Worm (Caenorhabditis elegans) whole organism, L2 larva: Measurements from ENCODE around the gene lin-36.

ENCODE experiments used
- C34F6.9 ChIP-seq: fragments of 150-350 bp; optimal IDR thresholded peaks from 2 replicates; lab custom pipeline; 2014; ENCODE audit warnings: missing biosample characterization, missing genetic modification characterization
- R02D3.7 ChIP-seq: fragments of 150-350 bp; optimal IDR thresholded peaks from 2 replicates; lab custom pipeline; 2014; ENCODE audit warnings: missing biosample characterization, missing genetic modification characterization
- ZK546.5 ChIP-seq: sonication (generic microtip); optimal IDR thresholded peaks from 2 replicates; lab custom pipeline; 2017; ENCODE audit warnings: missing biosample characterization, missing genetic modification characterization
- aly-2 ChIP-seq: fragments of 150-350 bp; optimal IDR thresholded peaks from 2 replicates; lab custom pipeline; 2014; ENCODE audit warnings: missing biosample characterization, missing genetic modification characterization
- ceh-16 ChIP-seq: fragments of 150-350 bp; optimal IDR thresholded peaks from 2 replicates; lab custom pipeline; 2014; ENCODE audit warnings: missing biosample characterization, missing genetic modification characterization
- crh-2 ChIP-seq: sonication (generic microtip); optimal IDR thresholded peaks from 2 replicates; lab custom pipeline; 2017; ENCODE audit warnings: missing biosample characterization, missing genetic modification characterization
- elt-1 ChIP-seq: fragments of 150-350 bp; optimal IDR thresholded peaks from 2 replicates; lab custom pipeline; 2014; ENCODE audit warnings: missing biosample characterization, missing genetic modification characterization
- elt-3 ChIP-seq: sonication (generic microtip); optimal IDR thresholded peaks from 2 replicates; lab custom pipeline; 2017; ENCODE audit warnings: missing biosample characterization, missing genetic modification characterization
- fos-1 ChIP-seq: fragments of 150-350 bp; optimal IDR thresholded peaks from 2 replicates; lab custom pipeline; 2014; ENCODE audit warnings: missing biosample characterization, missing genetic modification characterization
- gmeb-1 ChIP-seq: fragments of 150-350 bp; optimal IDR thresholded peaks from 2 replicates; lab custom pipeline; 2014; ENCODE audit warnings: missing biosample characterization, missing genetic modification characterization
- lin-11 ChIP-seq: fragments of 150-350 bp; sonication (generic microtip); optimal IDR thresholded peaks from 2 replicates; lab custom pipeline; 2014; ENCODE audit warnings: missing biosample characterization, missing genetic modification characterization, inconsistent platforms, mixed read lengths
- lin-13 ChIP-seq: fragments of 150-350 bp; optimal IDR thresholded peaks from 2 replicates; lab custom pipeline; 2014; ENCODE audit warnings: missing biosample characterization, missing genetic modification reagents, missing genetic modification characterization
- lin-39 ChIP-seq: fragments of 150-350 bp; optimal IDR thresholded peaks from 2 replicates; lab custom pipeline; 2014; ENCODE audit warnings: missing biosample characterization, missing genetic modification reagents, missing genetic modification characterization
- lsy-2 ChIP-seq, 2 experiments: fragments of 150-350 bp in 1 of 2; sonication (generic microtip) in 1 of 2; optimal IDR thresholded peaks; 2 replicates each; lab custom pipeline; 2014 to 2017; ENCODE audit warnings: missing biosample characterization in 2 of 2, missing genetic modification characterization in 2 of 2
- mab-5 ChIP-seq: fragments of 150-350 bp; optimal IDR thresholded peaks from 2 replicates; lab custom pipeline; 2014; ENCODE audit warnings: missing biosample characterization, missing genetic modification characterization
- nhr-10 ChIP-seq: sonication (generic microtip); optimal IDR thresholded peaks from 2 replicates; lab custom pipeline; 2017; ENCODE audit warnings: missing biosample characterization, missing genetic modification characterization
- nhr-11 ChIP-seq: fragments of 150-350 bp; optimal IDR thresholded peaks from 2 replicates; lab custom pipeline; 2014; ENCODE audit warnings: missing biosample characterization, missing genetic modification characterization
- nhr-12 ChIP-seq: fragments of 150-350 bp; optimal IDR thresholded peaks from 2 replicates; lab custom pipeline; 2014; ENCODE audit warnings: missing biosample characterization, missing genetic modification characterization
- nhr-129 ChIP-seq: fragments of 150-350 bp; optimal IDR thresholded peaks from 2 replicates; lab custom pipeline; 2014; ENCODE audit warnings: missing biosample characterization, missing genetic modification characterization
- nhr-21 ChIP-seq: fragments of 150-350 bp; optimal IDR thresholded peaks from 2 replicates; lab custom pipeline; 2014; ENCODE audit warnings: missing biosample characterization, missing genetic modification characterization
- nhr-237 ChIP-seq: fragments of 150-350 bp; optimal IDR thresholded peaks from 2 replicates; lab custom pipeline; 2014; ENCODE audit warnings: missing biosample characterization, missing genetic modification characterization
- nhr-25 ChIP-seq: fragments of 150-350 bp; sonication (generic microtip); optimal IDR thresholded peaks from 3 replicates; lab custom pipeline; 2014; ENCODE audit warnings: missing biosample characterization, missing genetic modification characterization
- nhr-6 ChIP-seq: fragments of 150-350 bp; optimal IDR thresholded peaks from 2 replicates; lab custom pipeline; 2014; ENCODE audit warnings: missing biosample characterization, missing genetic modification characterization
- sem-4 ChIP-seq: fragments of 150-350 bp; optimal IDR thresholded peaks from 2 replicates; lab custom pipeline; 2014; ENCODE audit warnings: missing biosample characterization, missing genetic modification reagents, missing genetic modification characterization
- skn-1 ChIP-seq: sonication (generic microtip); optimal IDR thresholded peaks from 2 replicates; lab custom pipeline; 2017; ENCODE audit warnings: missing biosample characterization, missing genetic modification characterization
- sma-9 ChIP-seq, 2 experiments: fragments of 150-350 bp in 1 of 2; sonication (generic microtip) in 1 of 2; optimal IDR thresholded peaks; 2 replicates each; lab custom pipeline; 2014 to 2016; ENCODE audit warnings: missing genetic modification characterization in 2 of 2, mild to moderate bottlenecking in 1 of 2, missing biosample characterization in 1 of 2, missing compliant biosample characterization in 1 of 2, missing genetic modification reagents in 1 of 2, moderate library complexity in 1 of 2
- unc-39 ChIP-seq: fragments of 150-350 bp; optimal IDR thresholded peaks from 2 replicates; lab custom pipeline; 2014; ENCODE audit warnings: missing biosample characterization, missing genetic modification characterization
- unc-55 ChIP-seq: fragments of 150-350 bp; sonication (generic microtip); optimal IDR thresholded peaks from 3 replicates; lab custom pipeline; 2014; ENCODE audit warnings: missing biosample characterization, missing genetic modification reagents, missing genetic modification characterization
- unc-62 ChIP-seq: fragments of 150-350 bp; optimal IDR thresholded peaks from 2 replicates; lab custom pipeline; 2014; ENCODE audit warnings: missing biosample characterization, missing genetic modification reagents, missing genetic modification characterization
- zag-1 ChIP-seq: fragments of 150-350 bp; optimal IDR thresholded peaks from 2 replicates; lab custom pipeline; 2014; ENCODE audit warnings: missing biosample characterization, missing genetic modification characterization
- ztf-1 ChIP-seq: fragments of 200-800 bp; sonication (Bioruptor generic); conservative IDR thresholded peaks from 2 replicates; pipeline ENCODE4 v1.3.6; 2022; ENCODE audit warnings: missing genetic modification characterization, missing compliant biosample characterization
- ztf-11 ChIP-seq: sonication (generic microtip); optimal IDR thresholded peaks from 2 replicates; lab custom pipeline; 2017; ENCODE audit warnings: missing biosample characterization, missing genetic modification characterization
- ztf-4 ChIP-seq: fragments of 150-350 bp; optimal IDR thresholded peaks from 2 replicates; lab custom pipeline; 2014; ENCODE audit warnings: missing biosample characterization, missing genetic modification characterization

lin-36 gene

DNA sequence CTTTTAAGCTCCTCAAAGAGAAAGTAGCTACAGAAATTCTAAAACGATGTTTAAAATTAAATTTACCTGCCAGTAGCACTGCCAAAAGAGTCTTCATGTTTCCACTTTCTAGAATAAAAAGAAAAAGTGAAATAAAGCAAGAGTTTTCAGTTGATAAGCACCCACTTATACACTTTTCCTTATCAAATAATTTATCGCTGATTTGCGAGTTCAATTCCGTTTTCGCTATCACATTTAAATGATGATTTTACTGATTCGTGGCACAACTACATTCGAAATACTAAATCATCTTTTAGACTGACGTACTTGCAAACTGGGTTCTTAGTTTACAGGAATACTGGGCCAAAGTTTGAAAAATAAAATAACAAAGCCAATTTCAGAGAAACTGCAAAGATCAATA, 30.3 kb upstream of the lin-36 start, which contains the start of gene K12H4.7:
Gene K12H4.7, minus strand, starts transcription at position 138 of the 400 bp plus-strand sequence.
- TF ChIP-seq fos-1, result peak; percentile 93
- TF ChIP-seq elt-3 (tag; lab: Kevin White, UChicago), result no peak
- TF ChIP-seq ztf-4 (tag; lab: Kevin White, UChicago), result no peak
- TF ChIP-seq sma-9 (GFP tag; optimal IDR thresholded peaks at IDR 0.05; lab: Kevin White, UChicago), result peak; percentile 1
- TF ChIP-seq sma-9 (tag; optimal IDR thresholded peaks at IDR 0.05; lab: Kevin White, UChicago), result no peak
- peak; percentile 63 for TF ChIP-seq crh-2 (tag; lab: Kevin White, UChicago)
- peak; percentile 26 for TF ChIP-seq skn-1 (tag; lab: Kevin White, UChicago)
- TF ChIP-seq, all 48 proteins: peak for 4

DNA sequence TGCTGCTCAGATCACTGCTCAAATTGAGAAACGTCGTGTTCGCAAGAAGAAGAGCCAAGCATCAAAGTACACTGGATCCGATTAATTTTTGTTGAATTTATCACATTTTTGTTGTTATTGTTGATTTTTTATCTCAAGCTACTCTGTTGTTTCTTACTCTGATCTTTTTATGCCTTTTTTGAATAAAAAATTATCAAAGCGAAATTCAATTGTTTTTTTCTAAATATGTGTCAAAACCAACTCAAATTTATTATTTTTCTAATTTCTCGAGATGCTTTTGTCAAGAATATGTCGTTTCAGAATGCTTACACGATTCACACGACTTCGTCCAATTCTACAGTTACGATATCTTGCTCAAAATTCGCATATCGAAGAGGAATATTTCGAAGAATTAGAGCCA, 26.7 kb upstream of the lin-36 start, which contains the start of gene K12H4.2:
Gene K12H4.2, plus strand, starts transcription at position 301 of the 400 bp plus-strand sequence.
- TF ChIP-seq sem-4 (tag; lab: Kevin White, UChicago) (no peak), ZK546.5 (tag; lab: Kevin White, UChicago) (no peak), nhr-25 (tag; lab: Kevin White, UChicago) (no peak), mab-5 (tag; lab: Kevin White, UChicago) (no peak), R02D3.7 (no peak), ztf-1 (GFP tag; lab: Robert Waterston, UW) (no peak), unc-62 (GFP tag; lab: Kevin White, UChicago) (no peak), lin-11 (tag; lab: Kevin White, UChicago) (no peak), ceh-16 (tag; lab: Kevin White, UChicago) (no peak), nhr-6 (tag; lab: Kevin White, UChicago) (no peak), nhr-237 (tag; lab: Kevin White, UChicago) (no peak), nhr-12 (tag; lab: Kevin White, UChicago) (no peak), zag-1 (tag; lab: Kevin White, UChicago) (no peak), nhr-11 (tag; lab: Kevin White, UChicago) (no peak), unc-55 (GFP tag; lab: Kevin White, UChicago) (no peak), aly-2 (tag; lab: Kevin White, UChicago) (no peak), C34F6.9 (no peak), nhr-10 (tag; lab: Kevin White, UChicago) (no peak)

DNA sequence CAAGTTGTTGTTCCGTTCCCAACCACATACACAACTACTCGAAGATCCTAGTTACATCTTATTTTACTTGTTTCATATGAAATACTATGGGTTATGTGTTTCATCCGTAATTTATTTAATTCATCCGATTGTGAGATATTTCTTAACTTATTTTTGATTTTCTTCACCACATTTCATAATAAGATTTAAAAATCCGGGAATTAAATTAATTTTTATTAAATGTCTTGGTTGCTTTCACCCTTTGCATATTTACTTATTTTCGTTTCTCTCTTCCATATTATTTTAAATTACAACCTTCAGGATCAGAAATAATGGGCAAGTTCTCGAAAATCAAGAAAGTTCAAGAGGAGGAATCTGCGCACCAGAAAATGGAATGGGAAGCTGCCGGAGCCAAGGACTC, 25.1 kb upstream of the lin-36 start, which contains the start of gene K12H4.3:
Gene K12H4.3, plus strand, starts transcription at position 301 of the 400 bp plus-strand sequence.
- TF ChIP-seq fos-1 (no peak), nhr-21 (no peak), nhr-6 (tag; lab: Kevin White, UChicago) (no peak), sma-9 (GFP tag; optimal IDR thresholded peaks at IDR 0.05; lab: Kevin White, UChicago) (no peak), sma-9 (tag; optimal IDR thresholded peaks at IDR 0.05; lab: Kevin White, UChicago) (no peak)

DNA sequence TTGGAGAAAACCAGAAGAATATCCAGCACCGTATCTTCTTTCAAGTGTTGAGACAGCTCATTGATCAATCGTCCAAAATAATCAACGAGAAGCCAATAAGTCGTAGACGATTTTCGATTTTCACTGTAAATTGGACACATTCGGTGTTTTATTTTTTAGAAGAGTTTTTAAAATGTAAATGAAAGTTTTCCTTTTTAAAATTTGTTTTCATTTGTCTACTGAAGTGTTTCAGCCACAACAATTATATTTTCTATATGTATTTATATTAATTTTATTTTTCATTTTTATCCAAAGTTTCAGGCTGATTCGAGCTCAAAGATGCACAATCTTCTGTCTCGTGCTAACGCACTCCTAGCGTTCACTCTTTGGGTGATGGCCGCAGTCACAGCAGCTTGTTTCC, 24.0 kb upstream of the lin-36 start, which contains the start of gene spcs-3:
Gene spcs-3, plus strand, starts transcription at position 301 of the 400 bp plus-strand sequence.
- TF ChIP-seq gmeb-1 (tag; lab: Kevin White, UChicago) (no peak), lin-13 (GFP tag; lab: Kevin White, UChicago) (no peak), lin-11 (tag; lab: Kevin White, UChicago) (no peak), lin-39 (tag; lab: Kevin White, UChicago) (no peak), nhr-129 (no peak), nhr-12 (tag; lab: Kevin White, UChicago) (no peak), unc-55 (GFP tag; lab: Kevin White, UChicago) (no peak), sma-9 (GFP tag; optimal IDR thresholded peaks at IDR 0.05; lab: Kevin White, UChicago) (no peak), sma-9 (tag; optimal IDR thresholded peaks at IDR 0.05; lab: Kevin White, UChicago) (no peak), aly-2 (tag; lab: Kevin White, UChicago) (no peak), lsy-2 (tag; optimal IDR thresholded peaks at IDR 0.05; lab: Kevin White, UChicago) (no peak), skn-1 (tag; lab: Kevin White, UChicago) (no peak), elt-1 (tag; lab: Kevin White, UChicago) (no peak), ztf-11 (tag; lab: Kevin White, UChicago) (no peak), nhr-237 (tag; lab: Kevin White, UChicago) (no peak), R02D3.7 (no peak), elt-3 (tag; lab: Kevin White, UChicago) (no peak)

DNA sequence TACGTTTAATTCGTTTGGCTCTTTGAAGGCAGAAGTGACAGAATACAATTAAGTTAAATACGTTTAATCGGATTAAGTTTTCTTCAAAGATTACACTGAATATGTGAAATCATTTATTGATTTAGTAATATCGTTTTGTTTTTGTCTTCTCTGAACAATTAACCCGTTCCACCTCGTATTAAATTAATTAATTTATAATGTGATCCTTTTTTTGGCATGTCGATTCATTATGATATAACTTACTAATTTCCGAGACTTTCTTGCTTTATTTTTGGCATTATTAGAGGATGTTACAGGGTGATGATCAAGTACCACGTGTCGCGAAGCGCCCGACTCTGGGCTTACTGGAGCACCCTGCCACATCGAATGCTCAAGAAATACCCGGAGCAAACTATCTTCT, 23.5 kb upstream of the lin-36 start, which contains the start of gene K12H4.5:
Gene K12H4.5, plus strand, starts transcription at position 301 of the 400 bp plus-strand sequence.
- no peak for TF ChIP-seq elt-3 (tag; lab: Kevin White, UChicago)
- TF ChIP-seq nhr-11 (tag; lab: Kevin White, UChicago), result no peak
- TF ChIP-seq unc-55 (GFP tag; lab: Kevin White, UChicago), result no peak
- TF ChIP-seq nhr-6 (tag; lab: Kevin White, UChicago), result no peak
- no peak for TF ChIP-seq aly-2 (tag; lab: Kevin White, UChicago)
- no peak for TF ChIP-seq nhr-129
- TF ChIP-seq nhr-25 (tag; lab: Kevin White, UChicago), result no peak
- no peak for TF ChIP-seq ZK546.5 (tag; lab: Kevin White, UChicago)
- no peak for TF ChIP-seq unc-39 (tag; lab: Kevin White, UChicago)
- TF ChIP-seq ztf-4 (tag; lab: Kevin White, UChicago), result no peak
- TF ChIP-seq nhr-237 (tag; lab: Kevin White, UChicago), result no peak
- TF ChIP-seq lin-39 (tag; lab: Kevin White, UChicago), result no peak
- no peak for TF ChIP-seq ceh-16 (tag; lab: Kevin White, UChicago)
